Worm (Caenorhabditis elegans): ENCODE measurements around the gene fip-1.

DNA sequence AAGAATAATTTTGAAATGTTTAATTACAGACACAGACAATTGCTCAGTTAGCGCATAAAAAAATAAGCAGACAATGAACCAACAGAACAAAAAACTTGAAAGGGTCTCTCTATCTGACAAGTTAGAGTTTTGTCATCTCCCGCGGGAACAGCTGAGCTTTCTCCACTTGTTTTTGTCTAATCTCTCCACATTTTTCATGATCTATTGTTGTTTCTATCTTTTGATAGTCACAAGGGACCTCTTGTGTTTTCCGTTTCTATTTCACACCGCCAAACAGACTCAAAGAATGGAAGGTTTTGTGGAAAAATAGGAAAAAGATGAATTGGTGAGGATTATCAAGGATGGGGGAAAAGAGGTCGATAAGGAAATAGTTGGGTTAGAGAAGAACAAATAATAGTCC is 2.7 kb upstream of the fip-1 start:
- TF ChIP-seq dao-5 (tag; optimal IDR thresholded peaks at IDR 0.05): no peak
- no peak for TF ChIP-seq him-1 (tag; optimal IDR thresholded peaks at IDR 0.05)

Data from whole organism, L4/young adult.